Fruit fly (Drosophila melanogaster) whole organism, embryonic: ENCODE data around the gene Unc-115a.
A peak's percentile ranks its signal among the peaks of the same experiment; 100 is the strongest.

Experiments
- Blimp-1 ChIP-seq: fragments of 200-800 bp; sonication (Bioruptor generic); optimal IDR thresholded peaks from 3 replicates; lab custom pipeline; 2018; ENCODE audit warnings: missing biosample characterization, missing genetic modification characterization, mild to moderate bottlenecking, moderate library complexity, missing genetic modification reagents
- CG10654 ChIP-seq: fragments of 200-800 bp; sonication (Bioruptor generic); optimal IDR thresholded peaks from 2 replicates; lab custom pipeline; 2016; ENCODE audit warnings: missing biosample characterization, missing genetic modification characterization
- CG11085 ChIP-seq: fragments of 200-800 bp; sonication (Bioruptor generic); IDR thresholded peaks from 2 replicates; pipeline ENCODE4 v1.3.6; 2022; ENCODE audit warnings: missing biosample characterization, missing genetic modification characterization
- CG12942 ChIP-seq: fragments of 200-800 bp; sonication (Bioruptor generic); optimal IDR thresholded peaks from 3 replicates; lab custom pipeline; 2016; ENCODE audit warnings: missing biosample characterization, missing genetic modification characterization
- CG13123 ChIP-seq: fragments of 200-800 bp; sonication (Bioruptor generic); optimal IDR thresholded peaks from 2 replicates; lab custom pipeline; 2016; ENCODE audit warnings: missing biosample characterization, missing genetic modification characterization
- CG14710 ChIP-seq: fragments of 200-800 bp; sonication (Bioruptor generic); optimal IDR thresholded peaks from 3 replicates; lab custom pipeline; 2019; ENCODE audit warnings: missing biosample characterization, mild to moderate bottlenecking, missing genetic modification characterization, moderate library complexity
- CG15269 ChIP-seq: fragments of 200-800 bp; sonication (Bioruptor generic); optimal IDR thresholded peaks from 2 replicates; lab custom pipeline; 2018; ENCODE audit warnings: missing biosample characterization, mild to moderate bottlenecking, missing genetic modification characterization, moderate library complexity
- CG15479 ChIP-seq: fragments of 200-800 bp; sonication (Bioruptor generic); optimal IDR thresholded peaks from 3 replicates; lab custom pipeline; 2019; ENCODE audit warnings: missing biosample characterization, mild to moderate bottlenecking, missing genetic modification characterization, moderate library complexity
- CG17802 ChIP-seq: fragments of 200-800 bp; sonication (Bioruptor generic); optimal IDR thresholded peaks from 2 replicates; lab custom pipeline; 2018; ENCODE audit warnings: missing biosample characterization, mild to moderate bottlenecking, missing genetic modification characterization, moderate library complexity
- CG17829 ChIP-seq: fragments of 200-800 bp; optimal IDR thresholded peaks from 2 replicates; lab custom pipeline; 2019; ENCODE audit warnings: missing biosample characterization, mild to moderate bottlenecking, missing genetic modification characterization, moderate library complexity
- CG17912 ChIP-seq: fragments of 200-800 bp; sonication (Bioruptor generic); optimal IDR thresholded peaks from 2 replicates; lab custom pipeline; 2018; ENCODE audit warnings: missing biosample characterization, mild to moderate bottlenecking, missing genetic modification characterization
- CG4328 ChIP-seq: fragments of 200-800 bp; sonication (Bioruptor generic); optimal IDR thresholded peaks from 3 replicates; lab custom pipeline; 2017; ENCODE audit warnings: missing biosample characterization, missing genetic modification reagents, missing genetic modification characterization
- CG4820 ChIP-seq: fragments of 200-800 bp; sonication (Bioruptor generic); optimal IDR thresholded peaks from 3 replicates; lab custom pipeline; 2016; ENCODE audit warnings: missing biosample characterization, missing genetic modification characterization
- CG5953 ChIP-seq: fragments of 200-800 bp; sonication (Bioruptor generic); IDR thresholded peaks from 2 replicates; pipeline ENCODE4 v1.3.6; 2022; ENCODE audit warnings: missing biosample characterization, missing genetic modification characterization
- CG6654 ChIP-seq: fragments of 200-800 bp; sonication (Bioruptor generic); optimal IDR thresholded peaks from 2 replicates; lab custom pipeline; 2017; ENCODE audit warnings: missing biosample characterization, mild to moderate bottlenecking, missing genetic modification characterization
- CG7786 ChIP-seq: fragments of 200-800 bp; sonication (Bioruptor generic); optimal IDR thresholded peaks from 2 replicates; lab custom pipeline; 2016; ENCODE audit warnings: missing biosample characterization, missing genetic modification characterization
- CG7839 ChIP-seq: fragments of 200-800 bp; sonication (Bioruptor generic); optimal IDR thresholded peaks from 3 replicates; lab custom pipeline; 2018; ENCODE audit warnings: missing biosample characterization, mild to moderate bottlenecking, missing genetic modification characterization, moderate library complexity
- CG8924 ChIP-seq: fragments of 200-800 bp; optimal IDR thresholded peaks from 3 replicates; lab custom pipeline; 2019; ENCODE audit warnings: missing biosample characterization, mild to moderate bottlenecking, missing genetic modification characterization, moderate library complexity
- CG8944 ChIP-seq: fragments of 200-800 bp; sonication (Bioruptor generic); optimal IDR thresholded peaks from 3 replicates; lab custom pipeline; 2016; ENCODE audit warnings: missing biosample characterization, missing genetic modification characterization
- E2f1 ChIP-seq: fragments of 200-800 bp; sonication (Bioruptor generic); IDR thresholded peaks from 2 replicates; pipeline ENCODE4 v1.3.6; 2022; ENCODE audit warnings: missing biosample characterization, missing genetic modification characterization
- GATAe ChIP-seq: fragments of 200-800 bp; sonication (Bioruptor generic); conservative IDR thresholded peaks from 2 replicates; pipeline ENCODE4 v1.3.6; 2022; ENCODE audit warnings: missing biosample characterization, missing genetic modification characterization
- Hmx ChIP-seq: fragments of 200-800 bp; sonication (Bioruptor generic); optimal IDR thresholded peaks from 2 replicates; lab custom pipeline; 2016; ENCODE audit warnings: missing biosample characterization, missing genetic modification characterization
- Hr78 ChIP-seq, 2 experiments: fragments of 200-800 bp in 1 of 2; fragments of >200 bp in 1 of 2; sonication (Bioruptor generic) in 1 of 2; optimal IDR thresholded peaks; 2 replicates each; lab custom pipeline; 2017 to 2019; ENCODE audit warnings: missing biosample characterization in 2 of 2, missing genetic modification characterization in 2 of 2, mild to moderate bottlenecking in 1 of 2, moderate library complexity in 1 of 2
- Lim3 ChIP-seq: fragments of 200-800 bp; sonication (Bioruptor generic); IDR thresholded peaks from 2 replicates; pipeline ENCODE4 v1.3.6; 2022; ENCODE audit warnings: missing biosample characterization, missing genetic modification characterization
- NC2α ChIP-seq: fragments of 200-800 bp; sonication (Bioruptor generic); optimal IDR thresholded peaks from 2 replicates; lab custom pipeline; 2016; ENCODE audit warnings: missing biosample characterization, missing genetic modification characterization
- Sin3A ChIP-seq: fragments of >200 bp; optimal IDR thresholded peaks from 2 replicates; lab custom pipeline; 2018
- Sox100B ChIP-seq: fragments of 200-800 bp; sonication (Bioruptor generic); optimal IDR thresholded peaks from 3 replicates; lab custom pipeline; 2018; ENCODE audit warnings: missing biosample characterization, mild to moderate bottlenecking, missing genetic modification characterization
- Sry-δ ChIP-seq: fragments of 200-800 bp; sonication (Bioruptor generic); optimal IDR thresholded peaks from 2 replicates; lab custom pipeline; 2016; ENCODE audit warnings: missing biosample characterization, missing genetic modification characterization
- Trl ChIP-seq, 3 experiments: fragments of >200 bp in 2 of 3; fragments of 200-800 bp in 1 of 3; sonication (Bioruptor generic) in 1 of 3; optimal IDR thresholded peaks; 2 replicates in 1 of 3; 3 replicates in 2 of 3; lab custom pipeline; 2016 to 2017; ENCODE audit warnings: missing biosample characterization in 1 of 3, missing genetic modification characterization in 1 of 3
- ab ChIP-seq: fragments of 200-800 bp; sonication (Bioruptor generic); optimal IDR thresholded peaks from 2 replicates; lab custom pipeline; 2016; ENCODE audit warnings: missing biosample characterization, missing genetic modification characterization
- ac ChIP-seq: fragments of 200-800 bp; sonication (Bioruptor generic); optimal IDR thresholded peaks from 3 replicates; lab custom pipeline; 2017; ENCODE audit warnings: missing biosample characterization, mild to moderate bottlenecking, missing genetic modification characterization
- amos ChIP-seq: fragments of 200-800 bp; sonication (Bioruptor generic); IDR thresholded peaks from 2 replicates; pipeline ENCODE4 v1.3.6; 2022; ENCODE audit warnings: missing biosample characterization, missing genetic modification characterization; ENCODE audit not compliant: partially characterized antibody
- ap ChIP-seq: fragments of 200-800 bp; sonication (Bioruptor generic); IDR thresholded peaks from 2 replicates; pipeline ENCODE4 v1.3.6; 2022; ENCODE audit warnings: missing biosample characterization, missing genetic modification characterization
- bsh ChIP-seq, 2 experiments: fragments of 200-800 bp; sonication (Bioruptor generic); optimal IDR thresholded peaks; 2 replicates each; lab custom pipeline; 2017 to 2018; ENCODE audit warnings: mild to moderate bottlenecking in 2 of 2, missing biosample characterization in 2 of 2, missing genetic modification characterization in 2 of 2, moderate library complexity in 1 of 2
- caup ChIP-seq: fragments of 200-800 bp; sonication (Bioruptor generic); optimal IDR thresholded peaks from 3 replicates; lab custom pipeline; 2017; ENCODE audit warnings: missing biosample characterization, mild to moderate bottlenecking, missing genetic modification characterization, moderate library complexity; ENCODE audit not compliant: severe bottlenecking
- croc ChIP-seq: fragments of 200-800 bp; sonication (Bioruptor generic); conservative IDR thresholded peaks from 3 replicates; pipeline ENCODE4 v1.3.6; 2022; ENCODE audit warnings: missing biosample characterization, missing genetic modification characterization
- crol ChIP-seq: fragments of 200-800 bp; sonication (Bioruptor generic); IDR thresholded peaks from 2 replicates; pipeline ENCODE4 v1.3.6; 2022; ENCODE audit warnings: missing biosample characterization, missing genetic modification characterization
- da ChIP-seq: fragments of 200-800 bp; sonication (Bioruptor generic); optimal IDR thresholded peaks from 2 replicates; lab custom pipeline; 2016; ENCODE audit warnings: missing biosample characterization, missing genetic modification characterization
- fd3F ChIP-seq: fragments of 200-800 bp; sonication (Bioruptor generic); optimal IDR thresholded peaks from 2 replicates; lab custom pipeline; 2018; ENCODE audit warnings: missing biosample characterization, mild to moderate bottlenecking, missing genetic modification characterization, moderate library complexity
- grn ChIP-seq: fragments of 200-800 bp; sonication (Bioruptor generic); optimal IDR thresholded peaks from 3 replicates; lab custom pipeline; 2017; ENCODE audit warnings: missing biosample characterization, missing genetic modification characterization
- gt ChIP-seq: fragments of 200-800 bp; sonication (Bioruptor generic); IDR thresholded peaks from 2 replicates; pipeline ENCODE4 v1.3.6; 2022; ENCODE audit warnings: missing biosample characterization, missing genetic modification characterization
- inv ChIP-seq: fragments of 200-800 bp; sonication (Bioruptor generic); IDR thresholded peaks from 2 replicates; pipeline ENCODE4 v1.3.6; 2022; ENCODE audit warnings: missing biosample characterization, missing genetic modification characterization; ENCODE audit not compliant: partially characterized antibody
- nau ChIP-seq: fragments of 200-800 bp; sonication (Bioruptor generic); optimal IDR thresholded peaks from 3 replicates; lab custom pipeline; 2017; ENCODE audit warnings: missing biosample characterization, mild to moderate bottlenecking, missing genetic modification characterization, missing genetic modification reagents
- oc ChIP-seq: fragments of 200-800 bp; sonication (Bioruptor generic); optimal IDR thresholded peaks from 2 replicates; lab custom pipeline; 2018; ENCODE audit warnings: missing biosample characterization, mild to moderate bottlenecking, missing genetic modification characterization, moderate library complexity
- odd ChIP-seq: fragments of 200-800 bp; sonication (Bioruptor generic); optimal IDR thresholded peaks from 2 replicates; lab custom pipeline; 2017; ENCODE audit warnings: missing biosample characterization, mild to moderate bottlenecking, missing genetic modification characterization
- sd ChIP-seq: fragments of 200-800 bp; sonication (Bioruptor generic); optimal IDR thresholded peaks from 3 replicates; lab custom pipeline; 2018; ENCODE audit warnings: missing biosample characterization, mild to moderate bottlenecking, missing genetic modification characterization, moderate library complexity
- slou ChIP-seq: fragments of 200-800 bp; sonication (Bioruptor generic); optimal IDR thresholded peaks from 3 replicates; lab custom pipeline; 2016; ENCODE audit warnings: missing biosample characterization, missing genetic modification characterization
- sug ChIP-seq: fragments of 200-800 bp; optimal IDR thresholded peaks from 2 replicates; lab custom pipeline; 2019; ENCODE audit warnings: missing biosample characterization, mild to moderate bottlenecking, missing genetic modification characterization, moderate library complexity
- tna ChIP-seq: fragments of 200-800 bp; sonication (Bioruptor generic); IDR thresholded peaks from 2 replicates; pipeline ENCODE4 v1.3.6; 2022; ENCODE audit warnings: missing biosample characterization, missing genetic modification characterization; ENCODE audit not compliant: partially characterized antibody
- wdn ChIP-seq: fragments of 200-800 bp; sonication (Bioruptor generic); IDR thresholded peaks from 2 replicates; pipeline ENCODE4 v1.3.6; 2022; ENCODE audit warnings: missing biosample characterization, missing genetic modification characterization

Gene Unc-115a

DNA sequence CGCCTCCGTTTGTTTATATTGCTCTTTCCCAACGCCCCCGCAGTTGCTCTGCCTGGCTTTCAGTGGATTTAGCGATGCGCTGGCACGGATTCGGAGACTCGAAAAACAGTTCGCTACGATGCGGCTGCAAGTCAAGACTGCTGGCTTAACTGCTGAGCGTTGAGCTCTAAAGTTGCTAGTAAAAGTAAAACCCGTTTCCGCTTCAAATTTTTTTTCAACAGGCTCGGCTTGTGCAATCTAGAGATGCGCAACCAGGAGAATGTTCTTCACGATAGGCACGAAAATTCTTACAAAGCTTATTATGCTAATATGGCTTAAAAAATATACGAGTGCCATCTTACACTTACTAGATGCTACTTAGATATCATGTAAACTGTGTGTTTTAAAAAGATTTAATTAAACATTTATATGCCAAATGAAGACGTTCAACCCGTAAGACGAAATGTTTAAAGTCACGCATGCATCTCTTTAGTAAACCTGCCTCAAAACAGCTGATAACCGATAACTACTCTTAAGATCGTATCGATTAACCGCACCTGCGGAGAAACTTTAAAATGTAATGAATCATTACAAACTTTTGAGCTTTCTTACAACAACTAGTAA, 42.2 kb upstream of the Unc-115a start, which contains the start of gene CG12948 (continued):
- TF ChIP-seq CG4328 (GFP tag; lab: Kevin White, UChicago): no peak
- TF ChIP-seq croc (GFP tag; lab: Robert Waterston, UW): no peak
- no peak for TF ChIP-seq Sox100B (GFP tag; lab: Kevin White, UChicago)
- TF ChIP-seq CG14710: peak; percentile 48
- no peak for TF ChIP-seq odd (GFP tag; lab: Kevin White, UChicago)
- peak; percentile 46 for TF ChIP-seq CG4820 (GFP tag; lab: Kevin White, UChicago)
- no peak for TF ChIP-seq grn (GFP tag; lab: Kevin White, UChicago)
- no peak for TF ChIP-seq wdn (GFP tag; lab: Robert Waterston, UW)
- TF ChIP-seq CG15269 (tag; lab: Kevin White, UChicago): no peak
- peak; percentile 71 for TF ChIP-seq tna (GFP tag; lab: Robert Waterston, UW)
- TF ChIP-seq CG12942 (GFP tag; lab: Kevin White, UChicago): no peak
- no peak for TF ChIP-seq ab (GFP tag; lab: Kevin White, UChicago)
- TF ChIP-seq Sry-δ (GFP tag; lab: Kevin White, UChicago): peak; percentile 83
- peak; percentile 64 for TF ChIP-seq CG8924 (tag; lab: Kevin White, UChicago)
- TF ChIP-seq CG10654 (GFP tag; lab: Kevin White, UChicago): no peak
- no peak for TF ChIP-seq NC2α (GFP tag; lab: Kevin White, UChicago)
- TF ChIP-seq CG11085 (GFP tag; lab: Robert Waterston, UW): no peak
- TF ChIP-seq gt (GFP tag; lab: Robert Waterston, UW): no peak
- no peak for TF ChIP-seq CG13123 (GFP tag; lab: Kevin White, UChicago)
- no peak for TF ChIP-seq da (GFP tag; lab: Kevin White, UChicago)
- no peak for TF ChIP-seq CG17912
- no peak for TF ChIP-seq Lim3 (GFP tag; lab: Robert Waterston, UW)
- TF ChIP-seq GATAe (GFP tag; lab: Robert Waterston, UW): no peak
- TF ChIP-seq CG17829 (tag; lab: Kevin White, UChicago): peak; percentile 57
- TF ChIP-seq inv (GFP tag; lab: Robert Waterston, UW): peak; percentile 81
- no peak for TF ChIP-seq Hr78 (GFP tag; optimal IDR thresholded peaks at IDR 0.05; lab: Kevin White, UChicago)
- peak; percentile 55 for TF ChIP-seq Sin3A (lab: Kevin White, UChicago)
- no peak for TF ChIP-seq sd (tag; lab: Kevin White, UChicago)
- TF ChIP-seq crol: no peak
- TF ChIP-seq amos (GFP tag; lab: Robert Waterston, UW): peak; percentile 77
- TF ChIP-seq CG17802: no peak
- TF ChIP-seq CG7786: peak; percentile 36
- peak; percentile 46 for TF ChIP-seq CG15479 (GFP tag; lab: Kevin White, UChicago)
- TF ChIP-seq ap: no peak
- no peak for TF ChIP-seq CG5953 (GFP tag; lab: Robert Waterston, UW)
- no peak for TF ChIP-seq caup (GFP tag; lab: Kevin White, UChicago)
- TF ChIP-seq nau (GFP tag; lab: Kevin White, UChicago): no peak
- TF ChIP-seq ac (GFP tag; lab: Kevin White, UChicago): no peak
- TF ChIP-seq oc: no peak
- peak in 1 of 2 experiments; percentile 45 for TF ChIP-seq bsh (GFP tag; optimal IDR thresholded peaks at IDR 0.05; lab: Kevin White, UChicago)
- peak; percentile 21 for TF ChIP-seq CG8944 (GFP tag; lab: Kevin White, UChicago)
- no peak for TF ChIP-seq slou (GFP tag; lab: Kevin White, UChicago)
- peak; percentile 68 for TF ChIP-seq sug (tag; lab: Kevin White, UChicago)
- TF ChIP-seq CG6654 (GFP tag; lab: Kevin White, UChicago): no peak
- TF ChIP-seq E2f1 (GFP tag; lab: Robert Waterston, UW): no peak
- TF ChIP-seq CG7839 (tag; lab: Kevin White, UChicago): no peak
- TF ChIP-seq Hmx (GFP tag; lab: Kevin White, UChicago): no peak
- no peak for TF ChIP-seq fd3F (GFP tag; lab: Kevin White, UChicago)
- TF ChIP-seq Blimp-1: no peak
- no peak for TF ChIP-seq Trl (optimal IDR thresholded peaks at IDR 0.05; lab: Kevin White, UChicago)
- TF ChIP-seq Trl (GFP tag; optimal IDR thresholded peaks at IDR 0.05; lab: Kevin White, UChicago): peak; percentile 52
